Fruit fly (Drosophila melanogaster) whole organism, embryonic: Measurements from ENCODE around the gene CG13893.
A peak's percentile ranks its signal among the peaks of the same experiment; 100 is the strongest.

Source experiments
- Adf1 ChIP-seq: fragments of 200-800 bp; sonication (Bioruptor generic); IDR thresholded peaks from 2 replicates; pipeline ENCODE4 v1.3.6; 2022; ENCODE audit warnings: missing biosample characterization, missing genetic modification characterization
- CG10147 ChIP-seq: fragments of 200-800 bp; sonication (Bioruptor generic); optimal IDR thresholded peaks from 2 replicates; lab custom pipeline; 2019; ENCODE audit warnings: missing biosample characterization, mild to moderate bottlenecking, missing genetic modification characterization, moderate library complexity
- CG10321 ChIP-seq: fragments of 200-800 bp; sonication (Bioruptor generic); IDR thresholded peaks from 2 replicates; pipeline ENCODE4 v1.3.6; 2022; ENCODE audit warnings: missing biosample characterization, missing genetic modification characterization
- CG10431 ChIP-seq: fragments of 200-800 bp; sonication (Bioruptor generic); optimal IDR thresholded peaks from 3 replicates; lab custom pipeline; 2018; ENCODE audit warnings: missing biosample characterization, mild to moderate bottlenecking, missing genetic modification characterization
- CG11504 ChIP-seq: fragments of 200-800 bp; sonication (Bioruptor generic); optimal IDR thresholded peaks from 3 replicates; lab custom pipeline; 2019; ENCODE audit warnings: missing biosample characterization, mild to moderate bottlenecking, missing genetic modification characterization, moderate library complexity
- CG1233 ChIP-seq: fragments of 200-800 bp; sonication (Bioruptor generic); optimal IDR thresholded peaks from 4 replicates; lab custom pipeline; 2018; ENCODE audit warnings: missing biosample characterization, mild to moderate bottlenecking, missing genetic modification characterization
- CG13424 ChIP-seq: fragments of 200-800 bp; sonication (Bioruptor generic); optimal IDR thresholded peaks from 2 replicates; lab custom pipeline; 2019; ENCODE audit warnings: missing biosample characterization, mild to moderate bottlenecking, missing genetic modification characterization, moderate library complexity
- CG13624 ChIP-seq: fragments of 200-800 bp; sonication (Bioruptor generic); optimal IDR thresholded peaks from 2 replicates; lab custom pipeline; 2016; ENCODE audit warnings: missing biosample characterization, missing genetic modification characterization
- CG13775 ChIP-seq: fragments of 200-800 bp; sonication (Bioruptor generic); optimal IDR thresholded peaks from 3 replicates; lab custom pipeline; 2017; ENCODE audit warnings: missing biosample characterization, mild to moderate bottlenecking, missing genetic modification characterization
- CG14014 ChIP-seq: fragments of 200-800 bp; sonication (Bioruptor generic); IDR thresholded peaks from 2 replicates; pipeline ENCODE4 v1.3.6; 2022; ENCODE audit warnings: missing biosample characterization, missing genetic modification characterization
- CG1529 ChIP-seq: fragments of 200-800 bp; sonication (Bioruptor generic); optimal IDR thresholded peaks from 3 replicates; lab custom pipeline; 2018; ENCODE audit warnings: missing biosample characterization, missing genetic modification characterization
- CG1602 ChIP-seq: fragments of 200-800 bp; sonication (Bioruptor generic); optimal IDR thresholded peaks from 3 replicates; lab custom pipeline; 2016; ENCODE audit warnings: missing biosample characterization, missing genetic modification characterization
- CG17829 ChIP-seq: fragments of 200-800 bp; optimal IDR thresholded peaks from 2 replicates; lab custom pipeline; 2019; ENCODE audit warnings: missing biosample characterization, mild to moderate bottlenecking, missing genetic modification characterization, moderate library complexity
- CG18011 ChIP-seq: fragments of 200-800 bp; sonication (Bioruptor generic); optimal IDR thresholded peaks from 2 replicates; lab custom pipeline; 2017; ENCODE audit warnings: missing biosample characterization, missing genetic modification characterization, mild to moderate bottlenecking, moderate library complexity, missing genotype
- CG18619 ChIP-seq: fragments of 200-800 bp; sonication (Bioruptor generic); optimal IDR thresholded peaks from 3 replicates; lab custom pipeline; 2017; ENCODE audit warnings: missing biosample characterization, mild to moderate bottlenecking, missing genetic modification characterization
- CG18764 ChIP-seq: fragments of 200-800 bp; sonication (Bioruptor generic); optimal IDR thresholded peaks from 3 replicates; lab custom pipeline; 2016; ENCODE audit warnings: missing biosample characterization, missing genetic modification characterization
- CG2875 ChIP-seq: fragments of 200-800 bp; sonication (Bioruptor generic); optimal IDR thresholded peaks from 2 replicates; lab custom pipeline; 2017; ENCODE audit warnings: missing biosample characterization, mild to moderate bottlenecking, missing genetic modification characterization, missing genetic modification reagents
- CG31224 ChIP-seq: fragments of 200-800 bp; sonication (Bioruptor generic); IDR thresholded peaks from 2 replicates; pipeline ENCODE4 v1.3.6; 2022; ENCODE audit warnings: missing biosample characterization, missing genetic modification characterization
- CG31388 ChIP-seq: fragments of 200-800 bp; sonication (Bioruptor generic); optimal IDR thresholded peaks from 2 replicates; lab custom pipeline; 2016; ENCODE audit warnings: missing biosample characterization, missing genetic modification characterization
- CG31441 ChIP-seq: fragments of 200-800 bp; sonication (Bioruptor generic); IDR thresholded peaks from 2 replicates; pipeline ENCODE4 v1.3.6; 2022; ENCODE audit warnings: missing biosample characterization, missing genetic modification characterization
- CG4360 ChIP-seq: fragments of 200-800 bp; sonication (Bioruptor generic); IDR thresholded peaks from 2 replicates; pipeline ENCODE4 v1.3.6; 2022; ENCODE audit warnings: missing biosample characterization, missing genetic modification characterization
- CG8290 ChIP-seq, 3 experiments: fragments of 200-800 bp; sonication (Bioruptor generic); optimal IDR thresholded peaks; 2 replicates each; lab custom pipeline; 2016 to 2019; ENCODE audit warnings: missing biosample characterization in 3 of 3, missing genetic modification characterization in 3 of 3, mild to moderate bottlenecking in 2 of 3, moderate library complexity in 1 of 3
- CG8388 ChIP-seq: fragments of 200-800 bp; sonication (Bioruptor generic); optimal IDR thresholded peaks from 2 replicates; lab custom pipeline; 2019; ENCODE audit warnings: missing biosample characterization, mild to moderate bottlenecking, missing genetic modification characterization, moderate library complexity
- CG8944 ChIP-seq: fragments of 200-800 bp; sonication (Bioruptor generic); optimal IDR thresholded peaks from 3 replicates; lab custom pipeline; 2016; ENCODE audit warnings: missing biosample characterization, missing genetic modification characterization
- CkIIα-i1 ChIP-seq: fragments of 200-800 bp; sonication (Bioruptor generic); IDR thresholded peaks from 2 replicates; pipeline ENCODE4 v1.3.6; 2022; ENCODE audit warnings: missing biosample characterization, missing genetic modification characterization
- CoRest ChIP-seq: fragments of 200-800 bp; sonication (Bioruptor generic); optimal IDR thresholded peaks from 3 replicates; lab custom pipeline; 2018; ENCODE audit warnings: missing biosample characterization, mild to moderate bottlenecking, missing genetic modification characterization, moderate library complexity
- CrebB ChIP-seq: fragments of 200-800 bp; sonication (Bioruptor generic); optimal IDR thresholded peaks from 3 replicates; lab custom pipeline; 2018; ENCODE audit warnings: missing biosample characterization, mild to moderate bottlenecking, missing genetic modification characterization
- Fer2 ChIP-seq: fragments of 200-800 bp; sonication (Bioruptor generic); optimal IDR thresholded peaks from 2 replicates; lab custom pipeline; 2018; ENCODE audit warnings: missing biosample characterization, mild to moderate bottlenecking, missing genetic modification characterization, moderate library complexity
- Hr51 ChIP-seq, 2 experiments: fragments of 200-800 bp; sonication (Bioruptor generic); optimal IDR thresholded peaks; 2 replicates in 1 of 2; 3 replicates in 1 of 2; lab custom pipeline; 2016 to 2018; ENCODE audit warnings: missing biosample characterization in 2 of 2, missing genetic modification characterization in 2 of 2, mild to moderate bottlenecking in 1 of 2, moderate library complexity in 1 of 2
- MBD-R2 ChIP-seq: fragments of 200-800 bp; sonication (Bioruptor generic); IDR thresholded peaks from 2 replicates; pipeline ENCODE4 v1.3.6; 2022; ENCODE audit warnings: missing biosample characterization, missing genetic modification characterization
- Meics ChIP-seq: fragments of 200-800 bp; sonication (Bioruptor generic); optimal IDR thresholded peaks from 2 replicates; lab custom pipeline; 2017; ENCODE audit warnings: missing biosample characterization, mild to moderate bottlenecking, missing genetic modification characterization
- Mrtf ChIP-seq: fragments of 200-800 bp; sonication (Bioruptor generic); IDR thresholded peaks from 3 replicates; pipeline ENCODE4 v1.3.6; 2022; ENCODE audit warnings: missing biosample characterization, missing genetic modification characterization
- NC2α ChIP-seq: fragments of 200-800 bp; sonication (Bioruptor generic); optimal IDR thresholded peaks from 2 replicates; lab custom pipeline; 2016; ENCODE audit warnings: missing biosample characterization, missing genetic modification characterization
- Ravus ChIP-seq: fragments of 200-800 bp; sonication (Bioruptor generic); IDR thresholded peaks from 2 replicates; pipeline ENCODE4 v1.3.6; 2022; ENCODE audit warnings: missing biosample characterization, missing genetic modification characterization
- Sry-β ChIP-seq: fragments of 200-800 bp; sonication (Bioruptor generic); optimal IDR thresholded peaks from 2 replicates; lab custom pipeline; 2018; ENCODE audit warnings: missing biosample characterization, mild to moderate bottlenecking, missing genetic modification characterization, moderate library complexity
- amos ChIP-seq: fragments of 200-800 bp; sonication (Bioruptor generic); IDR thresholded peaks from 2 replicates; pipeline ENCODE4 v1.3.6; 2022; ENCODE audit warnings: missing biosample characterization, missing genetic modification characterization; ENCODE audit not compliant: partially characterized antibody
- aop ChIP-seq: fragments of 200-800 bp; sonication (Bioruptor generic); IDR thresholded peaks from 2 replicates; pipeline ENCODE4 v1.3.6; 2022; ENCODE audit warnings: missing biosample characterization, missing genetic modification characterization
- dmrt99B ChIP-seq: fragments of 200-800 bp; sonication (Bioruptor generic); optimal IDR thresholded peaks from 2 replicates; lab custom pipeline; 2018; ENCODE audit warnings: missing biosample characterization, mild to moderate bottlenecking, missing genetic modification characterization, moderate library complexity
- lab ChIP-seq: fragments of 200-800 bp; sonication (Bioruptor generic); optimal IDR thresholded peaks from 3 replicates; lab custom pipeline; 2017; ENCODE audit warnings: missing biosample characterization, missing genetic modification characterization, mild to moderate bottlenecking, moderate library complexity, missing genetic modification reagents
- lmd ChIP-seq: fragments of 200-800 bp; sonication (Bioruptor generic); IDR thresholded peaks from 2 replicates; pipeline ENCODE4 v1.3.6; 2022; ENCODE audit warnings: missing biosample characterization, missing genetic modification characterization
- lola ChIP-seq, 3 experiments: fragments of >200 bp in 2 of 3; fragments of 200-800 bp in 1 of 3; sonication (Bioruptor generic) in 1 of 3; optimal IDR thresholded peaks; 2 replicates each; lab custom pipeline; 2017 to 2019; ENCODE audit warnings: missing biosample characterization in 3 of 3, missing genetic modification characterization in 3 of 3, mild to moderate bottlenecking in 1 of 3, moderate library complexity in 1 of 3
- nmo ChIP-seq: fragments of 200-800 bp; sonication (Bioruptor generic); optimal IDR thresholded peaks from 2 replicates; lab custom pipeline; 2018; ENCODE audit warnings: missing biosample characterization, mild to moderate bottlenecking, missing genetic modification characterization, moderate library complexity
- run ChIP-seq: fragments of 200-800 bp; sonication (Bioruptor generic); optimal IDR thresholded peaks from 3 replicates; lab custom pipeline; 2018; ENCODE audit warnings: missing biosample characterization, mild to moderate bottlenecking, missing genetic modification characterization
- sd ChIP-seq: fragments of 200-800 bp; sonication (Bioruptor generic); optimal IDR thresholded peaks from 3 replicates; lab custom pipeline; 2018; ENCODE audit warnings: missing biosample characterization, mild to moderate bottlenecking, missing genetic modification characterization, moderate library complexity
- toy ChIP-seq: fragments of 200-800 bp; sonication (Bioruptor generic); IDR thresholded peaks from 2 replicates; pipeline ENCODE4 v1.3.6; 2022; ENCODE audit warnings: missing biosample characterization, missing genetic modification characterization
- trem ChIP-seq: fragments of 200-800 bp; optimal IDR thresholded peaks from 3 replicates; lab custom pipeline; 2019; ENCODE audit warnings: missing biosample characterization, mild to moderate bottlenecking, missing genetic modification characterization, moderate library complexity
- unc-4 ChIP-seq: fragments of 200-800 bp; sonication (Bioruptor generic); IDR thresholded peaks from 2 replicates; pipeline ENCODE4 v1.3.6; 2022; ENCODE audit warnings: missing biosample characterization, missing genetic modification characterization; ENCODE audit not compliant: partially characterized antibody
- z ChIP-seq: fragments of 200-800 bp; sonication (Bioruptor generic); IDR thresholded peaks from 3 replicates; pipeline ENCODE4 v1.3.6; 2022; ENCODE audit warnings: missing biosample characterization, missing genetic modification characterization

CG13893 gene

dm6 chr3L:563002-563627, 40.7 kb downstream of the CG13893 start (continued):
- TF ChIP-seq aop (GFP tag; lab: Robert Waterston, UW), result no peak
- TF ChIP-seq CG13624, result peak; percentile 63
- no peak for TF ChIP-seq trem (tag; lab: Kevin White, UChicago)
- peak; percentile 73 for TF ChIP-seq lab (GFP tag; lab: Kevin White, UChicago)
- peak in 1 of 2 experiments; percentile 76 for TF ChIP-seq Hr51 (GFP tag; optimal IDR thresholded peaks at IDR 0.05; lab: Kevin White, UChicago)
- peak; percentile 54 for TF ChIP-seq CoRest
- no peak for TF ChIP-seq amos (GFP tag; lab: Robert Waterston, UW)
- TF ChIP-seq CG10321 (GFP tag; lab: Robert Waterston, UW), result no peak
- TF ChIP-seq CG1602 (GFP tag; lab: Kevin White, UChicago), result no peak
- TF ChIP-seq NC2α (GFP tag; lab: Kevin White, UChicago), result no peak
- TF ChIP-seq CG17829 (tag; lab: Kevin White, UChicago), result peak; percentile 41
- TF ChIP-seq CG18011 (GFP tag; lab: Kevin White, UChicago), result peak; percentile 23
- TF ChIP-seq CG8944 (GFP tag; lab: Kevin White, UChicago), result no peak
- TF ChIP-seq Adf1 (GFP tag; lab: Robert Waterston, UW), result no peak
- peak; percentile 54; the same call in 1 of the 3 replicates for TF ChIP-seq Mrtf (GFP tag; lab: Robert Waterston, UW)
- TF ChIP-seq Ravus, result no peak; the same call in 1 of the 2 replicates
- no peak for TF ChIP-seq CG10431
- TF ChIP-seq CG8388 (GFP tag; lab: Kevin White, UChicago), result peak; percentile 67
- TF ChIP-seq CG1233 (GFP tag; lab: Kevin White, UChicago), result peak; percentile 61
- TF ChIP-seq CG2875, result peak; percentile 2
- TF ChIP-seq run (tag; lab: Kevin White, UChicago), result peak; percentile 58
- peak; percentile 76 for TF ChIP-seq CG31441 (GFP tag; lab: Robert Waterston, UW)
- TF ChIP-seq CG1529, result peak; percentile 53
- peak in 1 of 3 experiments; percentile 18 for TF ChIP-seq lola (GFP tag; optimal IDR thresholded peaks at IDR 0.05; lab: Kevin White, UChicago)
- no peak for TF ChIP-seq Fer2 (tag; lab: Kevin White, UChicago)
- TF ChIP-seq toy, result no peak
- TF ChIP-seq unc-4 (GFP tag; lab: Robert Waterston, UW), result no peak
- peak; percentile 33; the same call in 1 of the 2 replicates for TF ChIP-seq MBD-R2
- TF ChIP-seq CG4360 (GFP tag; lab: Robert Waterston, UW), result no peak
- peak; percentile 29 for TF ChIP-seq CG13775 (GFP tag; lab: Kevin White, UChicago)
- no peak for TF ChIP-seq sd (tag; lab: Kevin White, UChicago)
- TF ChIP-seq CG18619 (GFP tag; lab: Kevin White, UChicago), result peak; percentile 28
- peak; percentile 56 for TF ChIP-seq CG13424 (tag; lab: Kevin White, UChicago)
- 0 out of 3 replicates have a peak, but pooled peaks have one; percentile 38 for TF ChIP-seq z
- peak; percentile 63 for TF ChIP-seq Meics (GFP tag; lab: Kevin White, UChicago)
- no peak for TF ChIP-seq CkIIα-i1 (GFP tag; lab: Robert Waterston, UW)
- peak; percentile 61 for TF ChIP-seq nmo (GFP tag; lab: Kevin White, UChicago)
- TF ChIP-seq CG10147 (GFP tag; lab: Kevin White, UChicago), result peak; percentile 67
- TF ChIP-seq CG14014 (GFP tag; lab: Robert Waterston, UW), result peak; percentile 58; the same call in 1 of the 2 replicates
- peak; percentile 76 for TF ChIP-seq CG11504 (tag; lab: Kevin White, UChicago)
- peak; percentile 50 for TF ChIP-seq CG18764 (GFP tag; lab: Kevin White, UChicago)
- TF ChIP-seq CG8290 (GFP tag; optimal IDR thresholded peaks at IDR 0.05; lab: Kevin White, UChicago), result peak; percentile 9
- TF ChIP-seq CG8290 (tag; optimal IDR thresholded peaks at IDR 0.05; lab: Kevin White, UChicago), result peak in 1 of 2 experiments; percentile 61
- TF ChIP-seq lmd (GFP tag; lab: Robert Waterston, UW), result peak; percentile 70
- no peak for TF ChIP-seq Sry-β (GFP tag; lab: Kevin White, UChicago)
- TF ChIP-seq dmrt99B (tag; lab: Kevin White, UChicago), result peak; percentile 79
- peak; percentile 43; the same call in 1 of the 2 replicates for TF ChIP-seq CG31224
- peak; percentile 51 for TF ChIP-seq CrebB (tag; lab: Kevin White, UChicago)
- TF ChIP-seq CG31388, result peak; percentile 53
